Worm (Caenorhabditis elegans): ENCODE measurements around the gene xpb-1.

The xpb-1 gene

DNA sequence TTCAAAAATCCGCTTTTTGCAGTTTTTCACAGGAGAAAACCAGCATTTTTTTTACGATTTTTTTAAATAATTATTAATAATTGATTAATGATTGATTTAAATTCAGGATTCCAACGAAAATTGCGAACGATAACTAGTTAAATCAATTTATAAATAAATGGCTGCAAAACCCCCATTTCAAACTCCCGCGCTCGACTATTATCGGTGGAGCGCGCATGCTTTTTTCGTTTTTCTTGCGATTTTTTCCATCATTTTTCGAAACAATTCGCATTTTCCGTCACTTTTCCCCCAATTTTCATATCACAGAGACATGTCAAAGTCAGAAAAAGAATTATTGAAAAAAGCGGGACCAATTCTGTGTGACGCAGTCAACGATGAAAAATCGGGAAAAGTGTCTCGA, 39.1 kb downstream of the xpb-1 start, which contains the start of gene Y66D12A.10 (continued):
- peak; percentile 41 for TF ChIP-seq F16B12.6 (tag; optimal IDR thresholded peaks at IDR 0.05)
- no peak for TF ChIP-seq tlp-1 (tag; optimal IDR thresholded peaks at IDR 0.05)
- peak; percentile 91 to 96 (median 94) for TF ChIP-seq dpl-1 (GFP tag; optimal IDR thresholded peaks at IDR 0.05)
- peak; percentile 22 for TF ChIP-seq nhr-90 (tag; optimal IDR thresholded peaks at IDR 0.05; ENCODE audit: poor library complexity)
- TF ChIP-seq zag-1 (tag; optimal IDR thresholded peaks at IDR 0.05): no peak

- no peak for TF ChIP-seq efl-1 (optimal IDR thresholded peaks at IDR 0.05)
- peak in 1 of 2 experiments; percentile 78 for TF ChIP-seq efl-1 (GFP tag; optimal IDR thresholded peaks at IDR 0.05 in 1 of 2)
- no peak for TF ChIP-seq irx-1 (tag; optimal IDR thresholded peaks at IDR 0.05)
- TF ChIP-seq grh-1 (GFP tag; IDR thresholded peaks at IDR 0.05): no peak
These were observed 41.4 kb downstream of the xpb-1 start, which contains the start of gene psme-3 for ce11 chrIII:11567837-11568236. Gene psme-3 (plus strand): TSS chrIII:11568137.

DNA sequence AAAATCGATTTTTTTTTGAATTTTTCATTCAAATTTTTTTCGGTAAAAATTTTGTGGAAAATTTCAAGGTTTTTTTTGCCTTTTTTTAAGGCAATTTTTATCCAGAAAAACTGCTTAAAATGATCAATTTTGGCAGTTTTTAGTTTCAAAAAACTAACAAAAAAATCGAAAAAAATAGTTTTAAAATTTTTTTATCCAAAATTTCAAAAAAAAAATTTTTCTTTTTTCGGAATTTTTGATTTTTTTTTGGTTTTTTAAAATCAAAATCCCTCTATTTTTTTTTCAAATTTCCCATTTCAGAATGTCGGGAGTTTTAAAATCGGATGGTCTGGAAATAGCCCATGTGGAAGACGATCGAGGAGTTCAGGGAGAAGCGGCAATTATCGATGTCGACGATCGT, 47.5 kb downstream of the xpb-1 start, which contains the start of gene Y66D12A.8:
TSS of gene Y66D12A.8 (plus strand) at position 301 of the 400 bp plus-strand sequence.
- TF ChIP-seq fos-1 (tag; optimal IDR thresholded peaks at IDR 0.05) (no peak), aha-1 (tag; optimal IDR thresholded peaks at IDR 0.05) (no peak), mab-9 (GFP tag; IDR thresholded peaks at IDR 0.05) (no peak), sptf-1 (tag; optimal IDR thresholded peaks at IDR 0.05) (no peak), nhr-12 (tag; optimal IDR thresholded peaks at IDR 0.05) (no peak), grh-1 (GFP tag; IDR thresholded peaks at IDR 0.05) (no peak), blmp-1 (tag; optimal IDR thresholded peaks at IDR 0.05) (no peak), tbx-2 (tag; optimal IDR thresholded peaks at IDR 0.05) (no peak), fkh-10 (GFP tag; optimal IDR thresholded peaks at IDR 0.05) (no peak), nhr-28 (tag; optimal IDR thresholded peaks at IDR 0.05) (no peak), snu-23 (GFP tag; optimal IDR thresholded peaks at IDR 0.05) (no peak), mef-2 (tag; optimal IDR thresholded peaks at IDR 0.05) (no peak), ceh-90 (tag; optimal IDR thresholded peaks at IDR 0.05) (no peak), unc-30 (tag; optimal IDR thresholded peaks at IDR 0.05) (no peak), unc-98 (GFP tag; IDR thresholded peaks at IDR 0.05) (no peak)

DNA sequence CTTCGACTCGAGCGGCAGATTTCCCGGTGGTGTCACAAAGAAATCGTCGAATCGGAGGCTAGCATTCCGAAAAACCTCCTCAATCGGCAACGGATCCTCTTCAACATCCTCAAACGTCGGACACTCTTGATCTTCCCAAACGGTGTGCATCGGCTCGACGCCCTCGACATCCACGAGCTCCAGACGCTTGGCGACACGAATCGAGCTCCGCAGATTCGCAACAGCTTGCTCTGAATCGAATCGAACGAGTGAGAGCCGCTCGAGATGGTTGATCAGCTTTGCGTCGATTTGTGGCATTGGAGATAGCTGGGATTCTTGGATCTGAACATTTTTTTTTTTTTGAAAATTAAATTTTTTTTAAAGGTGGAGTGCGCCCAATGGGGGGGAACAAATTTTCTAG, 52.9 kb downstream of the xpb-1 start:
- TF ChIP-seq nhr-85 (tag) (peak; percentile 56), fkh-8 (tag; optimal IDR thresholded peaks at IDR 0.05) (no peak), mab-9 (GFP tag; IDR thresholded peaks at IDR 0.05) (0 out of 2 replicates have a peak, but pooled peaks have one; percentile 23)

- TF ChIP-seq unc-86 (tag; optimal IDR thresholded peaks at IDR 0.05) (no peak), skn-1 (tag; optimal IDR thresholded peaks at IDR 0.05) (peak; percentile 30), lsy-2 (tag; optimal IDR thresholded peaks at IDR 0.05) (peak; percentile 17 to 68), zag-1 (tag; optimal IDR thresholded peaks at IDR 0.05) (no peak), sox-4 (tag; optimal IDR thresholded peaks at IDR 0.05) (no peak), C04F5.9 (tag; optimal IDR thresholded peaks at IDR 0.05) (no peak), mep-1 (tag; optimal IDR thresholded peaks at IDR 0.05) (peak; percentile 47), nhr-47 (tag; optimal IDR thresholded peaks at IDR 0.05) (peak; percentile 31), lin-15B (tag; optimal IDR thresholded peaks at IDR 0.05) (peak; percentile 53), lin-13 (GFP tag; optimal IDR thresholded peaks at IDR 0.05) (peak; percentile 15), pax-3 (tag; optimal IDR thresholded peaks at IDR 0.05) (no peak), lin-35 (GFP tag; optimal IDR thresholded peaks at IDR 0.05) (peak; percentile 86 to 94), efl-1 (optimal IDR thresholded peaks at IDR 0.05) (peak; percentile 60 to 91), efl-1 (GFP tag; optimal IDR thresholded peaks at IDR 0.05 in 1 of 2) (peak; percentile 89 to 99), ceh-82 (tag; optimal IDR thresholded peaks at IDR 0.05) (peak in 1 of 3 experiments; percentile 11), ces-1 (GFP tag; optimal IDR thresholded peaks at IDR 0.05) (no peak), xbp-1 (tag; optimal IDR thresholded peaks at IDR 0.05) (peak; percentile 20), grh-1 (GFP tag; IDR thresholded peaks at IDR 0.05) (no peak), hpl-2 (GFP tag; optimal IDR thresholded peaks at IDR 0.05) (no peak), nhr-19 (GFP tag; conservative IDR thresholded peaks at IDR 0.05) (peak; percentile 24; the same call in 1 of the 2 replicates), dpl-1 (GFP tag; optimal IDR thresholded peaks at IDR 0.05) (peak; percentile 81 to 90 (median 86)), fos-1 (tag; optimal IDR thresholded peaks at IDR 0.05) (no peak)
These were observed 54.0 kb downstream of the xpb-1 start, which contains the start of gene Y66D12A.7 for ce11 chrIII:11580428-11580885. Gene Y66D12A.7 (minus strand): TSS chrIII:11580478.
